Worm (Caenorhabditis elegans) whole organism, midembryonic: Measurements from ENCODE around the gene C48D1.5.

ENCODE experiments used
- T22C8.4 ChIP-seq: fragments of 200-800 bp; sonication (Bioruptor generic); IDR thresholded peaks from 2 replicates; pipeline ENCODE4 v1.3.6; 2022; ENCODE audit warnings: missing genetic modification characterization, missing compliant biosample characterization
- klf-2 ChIP-seq: fragments of 200-800 bp; sonication (Bioruptor generic); conservative IDR thresholded peaks from 2 replicates; pipeline ENCODE4 v1.3.6; 2022; ENCODE audit warnings: missing genetic modification reagents, missing genetic modification characterization, missing compliant biosample characterization
- med-1 ChIP-seq: sonication (generic microtip); optimal IDR thresholded peaks from 2 replicates; lab custom pipeline; 2017; ENCODE audit warnings: missing genetic modification characterization, mild to moderate bottlenecking, missing compliant biosample characterization, antibody characterized with exemption, missing genetic modification reagents; ENCODE audit not compliant: insufficient read depth
- ref-1 ChIP-seq: fragments of 200-800 bp; sonication (Bioruptor generic); conservative IDR thresholded peaks from 2 replicates; pipeline ENCODE4 v1.3.6; 2022; ENCODE audit warnings: missing genetic modification reagents, missing genetic modification characterization, missing compliant biosample characterization
- tab-1 ChIP-seq: fragments of 200-800 bp; sonication (Bioruptor generic); IDR thresholded peaks from 2 replicates; pipeline ENCODE4 v1.3.6; 2022; ENCODE audit warnings: missing genetic modification characterization, missing compliant biosample characterization

DNA sequence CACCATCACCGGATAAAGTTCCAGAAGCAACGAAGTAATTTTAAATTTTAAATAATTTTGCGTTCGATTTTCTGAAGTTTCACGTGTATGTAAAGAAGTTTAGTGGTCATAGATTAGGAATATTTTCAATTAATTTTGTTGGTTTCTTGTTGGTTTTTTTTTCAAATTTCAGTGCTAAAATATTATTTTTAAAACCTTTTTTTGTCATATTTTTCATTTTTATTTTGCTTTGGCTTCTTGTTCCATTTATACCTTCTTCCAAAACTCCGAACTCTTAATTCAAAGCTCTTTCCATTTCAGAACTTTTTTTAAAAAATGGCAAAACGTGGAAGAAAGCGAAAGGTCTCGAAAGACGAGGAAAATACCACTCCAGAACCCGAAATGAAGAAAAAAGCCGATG, 25.2 kb downstream of the C48D1.5 start, which contains the start of gene JC8.7:
- no peak for TF ChIP-seq med-1 (GFP tag; lab: Kevin White, UChicago)
- TF ChIP-seq klf-2: no peak
- no peak for TF ChIP-seq tab-1 (GFP tag; lab: Robert Waterston, UW)
- no peak for TF ChIP-seq T22C8.4
- TF ChIP-seq ref-1 (GFP tag; lab: Robert Waterston, UW): no peak
